Fruit fly (Drosophila melanogaster): ENCODE data around the gene mura.

The mura gene

dm6 chr3R:9510070-9510518 lies 41.5 kb downstream of the mura start, which contains the start of gene rump (continued):
- TF ChIP-seq ab (GFP tag; optimal IDR thresholded peaks at IDR 0.05) (no peak), CG1832 (GFP tag; optimal IDR thresholded peaks at IDR 0.05) (no peak), Sry-δ (GFP tag; optimal IDR thresholded peaks at IDR 0.05) (peak; percentile 98), NfI (GFP tag; optimal IDR thresholded peaks at IDR 0.05) (no peak), shn (GFP tag; optimal IDR thresholded peaks at IDR 0.05) (no peak), Kr (GFP tag; optimal IDR thresholded peaks at IDR 0.05) (no peak), cad (GFP tag; optimal IDR thresholded peaks at IDR 0.05) (no peak), esg (GFP tag; conservative IDR thresholded peaks at IDR 0.05) (no peak), YL-1 (GFP tag; optimal IDR thresholded peaks at IDR 0.05) (peak; percentile 92), Hey (tag; optimal IDR thresholded peaks at IDR 0.05) (no peak), phol (tag; optimal IDR thresholded peaks at IDR 0.05) (peak; percentile 98), chinmo (GFP tag; IDR thresholded peaks at IDR 0.05; ENCODE audit: partially characterized antibody) (no peak), CG31224 (GFP tag; IDR thresholded peaks at IDR 0.05) (no peak), HmgD (GFP tag; optimal IDR thresholded peaks at IDR 0.05) (peak; percentile 85), Oaz (GFP tag; IDR thresholded peaks at IDR 0.05) (no peak), CG15601 (tag; optimal IDR thresholded peaks at IDR 0.05) (peak; percentile 34), CG5180 (GFP tag; optimal IDR thresholded peaks at IDR 0.05) (no peak), CG7839 (tag; optimal IDR thresholded peaks at IDR 0.05) (no peak), CG16815 (GFP tag; optimal IDR thresholded peaks at IDR 0.05) (no peak), NC2β (GFP tag; optimal IDR thresholded peaks at IDR 0.05) (peak; percentile 25), her (GFP tag; optimal IDR thresholded peaks at IDR 0.05) (peak; percentile 8), CG7928 (GFP tag; optimal IDR thresholded peaks at IDR 0.05) (no peak), CG11723 (GFP tag; optimal IDR thresholded peaks at IDR 0.05) (no peak), gsb (GFP tag; IDR thresholded peaks at IDR 0.05) (no peak), Side (GFP tag; optimal IDR thresholded peaks at IDR 0.05) (no peak), zen2 (GFP tag; IDR thresholded peaks at IDR 0.05; ENCODE audit: partially characterized antibody) (no peak), CG7786 (GFP tag; optimal IDR thresholded peaks at IDR 0.05) (peak; percentile 32), CG3163 (GFP tag; optimal IDR thresholded peaks at IDR 0.05) (no peak), CG9215 (GFP tag; IDR thresholded peaks at IDR 0.05) (no peak), tup (GFP tag; optimal IDR thresholded peaks at IDR 0.05) (no peak), Dll (GFP tag; IDR thresholded peaks at IDR 0.05; ENCODE audit: partially characterized antibody) (no peak), Hr39 (optimal IDR thresholded peaks at IDR 0.05) (no peak), CG9932 (GFP tag; IDR thresholded peaks at IDR 0.05) (no peak), sens-2 (GFP tag; IDR thresholded peaks at IDR 0.05) (no peak), tin (GFP tag; optimal IDR thresholded peaks at IDR 0.05) (no peak), D19B (GFP tag; optimal IDR thresholded peaks at IDR 0.05) (no peak), Camta (GFP tag; optimal IDR thresholded peaks at IDR 0.05) (no peak), CG11696 (GFP tag; IDR thresholded peaks at IDR 0.05) (no peak), vfl (GFP tag; optimal IDR thresholded peaks at IDR 0.05) (peak; percentile 34), CG1529 (GFP tag; optimal IDR thresholded peaks at IDR 0.05) (no peak), fru (optimal IDR thresholded peaks at IDR 0.05) (no peak), Dek (tag; optimal IDR thresholded peaks at IDR 0.05) (no peak), fu2 (GFP tag; optimal IDR thresholded peaks at IDR 0.05) (no peak), Atf6 (GFP tag; IDR thresholded peaks at IDR 0.05) (no peak), CG30431 (GFP tag; optimal IDR thresholded peaks at IDR 0.05) (no peak), wor (GFP tag; IDR thresholded peaks at IDR 0.05) (no peak), CG7745 (tag; optimal IDR thresholded peaks at IDR 0.05) (peak; percentile 1), CG1024 (GFP tag; IDR thresholded peaks at IDR 0.05) (no peak), Mes4 (GFP tag; optimal IDR thresholded peaks at IDR 0.05) (no peak), sim (GFP tag; IDR thresholded peaks at IDR 0.05) (no peak), CG13775 (GFP tag; optimal IDR thresholded peaks at IDR 0.05) (no peak), CG8281 (tag; optimal IDR thresholded peaks at IDR 0.05) (no peak), vnd (GFP tag; IDR thresholded peaks at IDR 0.05; ENCODE audit: partially characterized antibody) (no peak)
